Fruit fly (Drosophila melanogaster) whole organism, pupa: ENCODE measurements around the gene CG3505.

ENCODE experiments used
- CG10348 ChIP-seq: fragments of 200-800 bp; sonication (Bioruptor generic); IDR thresholded peaks from 2 replicates; pipeline ENCODE4 v1.3.6; 2022; ENCODE audit warnings: missing biosample characterization, missing genetic modification characterization
- CG12605 ChIP-seq: fragments of 200-800 bp; sonication (Bioruptor generic); IDR thresholded peaks from 2 replicates; pipeline ENCODE4 v1.3.6; 2022; ENCODE audit warnings: missing biosample characterization, missing genetic modification characterization
- CG13204 ChIP-seq: fragments of 200-800 bp; sonication (Bioruptor generic); optimal IDR thresholded peaks from 2 replicates; lab custom pipeline; 2018; ENCODE audit warnings: missing biosample characterization, mild to moderate bottlenecking, missing genetic modification characterization, moderate library complexity
- CG14655 ChIP-seq: fragments of 200-800 bp; sonication (Bioruptor generic); optimal IDR thresholded peaks from 3 replicates; lab custom pipeline; 2017; ENCODE audit warnings: mild to moderate bottlenecking, missing biosample characterization, missing genetic modification reagents, missing genetic modification characterization
- CG15710 ChIP-seq: fragments of 200-800 bp; sonication (Bioruptor generic); optimal IDR thresholded peaks from 2 replicates; lab custom pipeline; 2018; ENCODE audit warnings: missing biosample characterization, mild to moderate bottlenecking, missing genetic modification characterization, moderate library complexity
- CG17806 ChIP-seq: fragments of 200-800 bp; sonication (Bioruptor generic); optimal IDR thresholded peaks from 2 replicates; lab custom pipeline; 2018; ENCODE audit warnings: missing biosample characterization, mild to moderate bottlenecking, missing genetic modification characterization, moderate library complexity
- CG32121 ChIP-seq: fragments of 200-800 bp; sonication (Bioruptor generic); IDR thresholded peaks from 2 replicates; pipeline ENCODE4 v1.3.6; 2022; ENCODE audit warnings: missing biosample characterization, missing genetic modification characterization
- CG34367 ChIP-seq: fragments of 200-800 bp; sonication (Bioruptor generic); optimal IDR thresholded peaks from 2 replicates; lab custom pipeline; 2018; ENCODE audit warnings: missing biosample characterization, mild to moderate bottlenecking, missing genetic modification characterization
- CG4496 ChIP-seq: fragments of 200-800 bp; sonication (Bioruptor generic); IDR thresholded peaks from 3 replicates; pipeline ENCODE4 v1.3.6; 2022; ENCODE audit warnings: missing biosample characterization, missing genetic modification characterization
- CG8159 ChIP-seq: fragments of 200-800 bp; sonication (Bioruptor generic); optimal IDR thresholded peaks from 3 replicates; lab custom pipeline; 2018; ENCODE audit warnings: missing biosample characterization, mild to moderate bottlenecking, missing genetic modification characterization, moderate library complexity
- CG8301 ChIP-seq: fragments of 200-800 bp; sonication (Bioruptor generic); optimal IDR thresholded peaks from 2 replicates; lab custom pipeline; 2018; ENCODE audit warnings: missing biosample characterization, mild to moderate bottlenecking, missing genetic modification characterization
- CG9948 ChIP-seq: fragments of 200-800 bp; sonication (Bioruptor generic); optimal IDR thresholded peaks from 2 replicates; lab custom pipeline; 2018; ENCODE audit warnings: missing biosample characterization, mild to moderate bottlenecking, missing genetic modification characterization, moderate library complexity
- D1 ChIP-seq: fragments of 200-800 bp; sonication (Bioruptor generic); optimal IDR thresholded peaks from 2 replicates; lab custom pipeline; 2018; ENCODE audit warnings: missing biosample characterization, mild to moderate bottlenecking, missing genetic modification characterization, moderate library complexity
- EcR ChIP-seq: fragments of 200-800 bp; sonication (Bioruptor generic); optimal IDR thresholded peaks from 3 replicates; lab custom pipeline; 2019; ENCODE audit warnings: missing biosample characterization, missing genetic modification characterization, mild to moderate bottlenecking, moderate library complexity, missing genetic modification reagents
- Ets98B ChIP-seq: fragments of 200-800 bp; sonication (Bioruptor generic); IDR thresholded peaks from 2 replicates; pipeline ENCODE4 v1.3.6; 2022; ENCODE audit warnings: missing biosample characterization, missing genetic modification characterization
- Pif1A ChIP-seq: fragments of 200-800 bp; sonication (Bioruptor generic); optimal IDR thresholded peaks from 3 replicates; lab custom pipeline; 2016; ENCODE audit warnings: missing biosample characterization, missing genetic modification characterization
- Pif1B ChIP-seq: fragments of 200-800 bp; sonication (Bioruptor generic); optimal IDR thresholded peaks from 3 replicates; lab custom pipeline; 2016; ENCODE audit warnings: missing biosample characterization, missing genetic modification characterization
- Snoo ChIP-seq: fragments of 200-800 bp; sonication (Bioruptor generic); optimal IDR thresholded peaks from 3 replicates; lab custom pipeline; 2017; ENCODE audit warnings: missing biosample characterization, mild to moderate bottlenecking, missing genetic modification characterization, inconsistent platforms
- fd96Ca ChIP-seq: fragments of 200-800 bp; sonication (Bioruptor generic); IDR thresholded peaks from 3 replicates; pipeline ENCODE4 v1.3.6; 2022; ENCODE audit warnings: missing biosample characterization, missing genetic modification characterization
- gl ChIP-seq: fragments of 200-800 bp; sonication (Bioruptor generic); optimal IDR thresholded peaks from 2 replicates; lab custom pipeline; 2018; ENCODE audit warnings: missing biosample characterization, mild to moderate bottlenecking, missing genetic modification characterization
- rn ChIP-seq: fragments of 200-800 bp; sonication (Bioruptor generic); IDR thresholded peaks from 2 replicates; pipeline ENCODE4 v1.3.6; 2022; ENCODE audit warnings: missing biosample characterization, missing genetic modification characterization

Gene CG3505

DNA sequence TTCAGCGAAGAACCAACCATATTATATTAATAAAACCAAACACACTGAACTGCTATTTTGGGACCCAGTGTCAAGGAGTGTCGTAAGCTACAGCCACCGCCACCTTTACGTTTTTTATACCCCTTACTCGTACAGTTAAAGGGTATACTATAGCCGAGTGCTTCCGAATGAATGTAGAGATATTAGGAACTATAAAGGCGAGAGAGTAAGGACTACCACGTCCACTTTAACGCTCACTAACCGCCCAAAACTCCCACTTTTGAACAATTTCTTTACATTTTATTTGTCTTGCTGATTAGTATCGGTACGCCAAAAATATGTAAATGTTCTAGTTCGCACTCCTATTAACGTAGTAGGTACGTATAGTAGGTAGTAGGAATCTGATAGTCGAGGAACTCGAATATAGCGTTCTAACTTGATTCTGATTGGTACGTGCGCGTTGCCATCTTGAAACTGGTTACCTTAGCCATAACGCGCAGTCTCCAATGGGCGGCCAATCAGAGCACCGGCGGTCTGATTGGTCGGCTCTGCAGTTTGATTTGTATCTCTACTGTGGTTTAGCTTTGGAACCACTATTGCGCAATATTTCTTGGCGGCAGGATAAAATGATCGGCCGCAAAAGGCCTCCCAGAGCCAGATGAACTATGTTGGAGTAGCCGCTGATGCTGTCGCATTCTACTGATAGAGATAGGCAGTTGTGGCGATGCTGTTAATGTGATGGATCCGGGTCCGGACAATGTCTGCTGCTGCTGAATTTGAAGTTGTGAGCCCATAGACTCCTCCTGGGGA, 1.1 kb upstream of the CG3505 start:
- TF ChIP-seq CG15710 (tag; lab: Kevin White, UChicago) (peak; percentile 3), CG34367 (tag; lab: Kevin White, UChicago) (peak; percentile 15), CG12605 (no peak), CG9948 (peak; percentile 34), fd96Ca (peak; percentile 39; the same call in 2 of the 3 replicates), CG8301 (tag; lab: Kevin White, UChicago) (peak; percentile 58), CG8159 (tag; lab: Kevin White, UChicago) (no peak), Pif1B (peak; percentile 62), EcR (GFP tag; lab: Kevin White, UChicago) (no peak), gl (tag; lab: Kevin White, UChicago) (no peak), CG17806 (peak; percentile 26), Pif1A (peak; percentile 39)
- TF ChIP-seq, all 21 proteins: peak for 8

DNA sequence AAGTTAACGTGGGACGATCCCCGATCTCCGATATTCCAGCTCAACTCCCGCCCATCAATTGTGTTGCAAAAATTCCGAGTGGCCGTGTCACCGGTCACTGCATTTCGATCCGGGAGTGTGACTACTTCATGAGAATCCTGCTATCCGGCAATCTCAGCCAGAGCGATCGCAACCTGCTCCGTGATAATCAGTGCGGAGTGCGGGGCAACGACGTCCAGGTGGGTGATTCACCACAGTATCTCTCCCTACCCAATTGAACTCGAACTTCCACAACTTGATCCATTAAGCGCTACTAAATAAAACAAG, 311 bp downstream of the CG3505 start:
- TF ChIP-seq CG8301 (tag; lab: Kevin White, UChicago), result no peak
- no peak for TF ChIP-seq fd96Ca
- TF ChIP-seq gl (tag; lab: Kevin White, UChicago), result no peak
- TF ChIP-seq CG32121 (GFP tag; lab: Robert Waterston, UW), result no peak
- no peak for TF ChIP-seq CG12605
- no peak for TF ChIP-seq CG17806
- TF ChIP-seq Ets98B (GFP tag; lab: Robert Waterston, UW), result no peak
- no peak for TF ChIP-seq CG14655 (GFP tag; lab: Kevin White, UChicago)
- no peak for TF ChIP-seq CG4496 (GFP tag; lab: Robert Waterston, UW)
- TF ChIP-seq rn, result no peak
- no peak for TF ChIP-seq EcR (GFP tag; lab: Kevin White, UChicago)
- TF ChIP-seq D1, result no peak
- TF ChIP-seq Pif1A, result no peak
- no peak for TF ChIP-seq CG34367 (tag; lab: Kevin White, UChicago)
- TF ChIP-seq Snoo (tag; lab: Kevin White, UChicago), result no peak
- no peak for TF ChIP-seq CG13204 (GFP tag; lab: Kevin White, UChicago)
- no peak for TF ChIP-seq CG15710 (tag; lab: Kevin White, UChicago)
- TF ChIP-seq CG8159 (tag; lab: Kevin White, UChicago), result no peak
- no peak for TF ChIP-seq CG10348 (GFP tag; lab: Robert Waterston, UW)

DNA sequence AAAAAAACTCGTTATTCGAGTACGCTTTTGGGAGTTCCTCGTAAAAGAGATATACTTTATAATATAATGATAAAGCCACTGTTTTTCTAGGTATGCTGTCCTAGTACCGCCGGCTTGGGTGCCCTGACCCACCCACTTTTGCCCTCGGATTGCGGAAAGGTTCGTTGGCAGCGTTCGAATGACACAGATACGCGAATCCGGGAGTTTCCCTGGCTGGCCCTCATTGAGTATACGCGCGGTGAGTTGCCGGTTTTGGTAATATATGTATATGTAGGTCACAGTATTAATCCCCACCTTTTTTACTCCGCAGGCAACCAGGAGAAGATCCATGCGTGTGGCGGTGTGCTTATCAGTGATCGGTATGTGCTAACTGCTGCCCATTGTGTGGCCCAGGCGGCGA, 923 bp downstream of the CG3505 start:
- TF ChIP-seq Snoo (tag; lab: Kevin White, UChicago), result no peak
- no peak for TF ChIP-seq Ets98B (GFP tag; lab: Robert Waterston, UW)

DNA sequence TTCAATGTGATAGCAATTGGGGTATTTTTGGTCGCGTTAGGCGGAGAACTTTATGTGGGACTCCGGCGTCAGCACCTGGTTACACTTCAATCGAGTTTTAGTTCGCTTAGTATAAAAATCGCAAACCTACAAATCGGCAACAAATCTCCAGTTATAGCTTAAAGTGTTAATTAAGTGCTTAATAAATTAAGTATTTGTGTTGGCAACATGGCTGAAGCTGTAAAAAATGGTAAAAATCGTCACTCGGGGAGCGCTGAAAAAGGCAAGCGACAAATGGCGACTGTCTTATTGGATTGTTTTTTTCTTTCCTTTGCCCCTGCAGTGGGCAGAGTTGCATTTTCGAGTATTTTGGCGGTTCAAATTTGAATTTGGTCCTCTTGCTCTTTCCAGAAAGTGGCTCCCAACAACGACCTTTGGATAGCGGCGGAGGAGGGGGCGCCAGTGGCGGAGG, 2.1 kb downstream of the CG3505 start, which contains the start of gene Hexim:
Gene Hexim, plus strand, starts transcription at position 85 of the 451 bp plus-strand sequence.
- TF ChIP-seq EcR (GFP tag; lab: Kevin White, UChicago) (peak; percentile 40), Snoo (tag; lab: Kevin White, UChicago) (peak; percentile 26), CG4496 (GFP tag; lab: Robert Waterston, UW) (peak; percentile 52; the same call in 2 of the 3 replicates), CG15710 (tag; lab: Kevin White, UChicago) (peak; percentile 29), CG8301 (tag; lab: Kevin White, UChicago) (no peak), CG32121 (GFP tag; lab: Robert Waterston, UW) (no peak), rn (no peak), fd96Ca (no peak), CG17806 (peak; percentile 20), Ets98B (GFP tag; lab: Robert Waterston, UW) (peak; percentile 52), gl (tag; lab: Kevin White, UChicago) (peak; percentile 31), Pif1B (no peak)

DNA sequence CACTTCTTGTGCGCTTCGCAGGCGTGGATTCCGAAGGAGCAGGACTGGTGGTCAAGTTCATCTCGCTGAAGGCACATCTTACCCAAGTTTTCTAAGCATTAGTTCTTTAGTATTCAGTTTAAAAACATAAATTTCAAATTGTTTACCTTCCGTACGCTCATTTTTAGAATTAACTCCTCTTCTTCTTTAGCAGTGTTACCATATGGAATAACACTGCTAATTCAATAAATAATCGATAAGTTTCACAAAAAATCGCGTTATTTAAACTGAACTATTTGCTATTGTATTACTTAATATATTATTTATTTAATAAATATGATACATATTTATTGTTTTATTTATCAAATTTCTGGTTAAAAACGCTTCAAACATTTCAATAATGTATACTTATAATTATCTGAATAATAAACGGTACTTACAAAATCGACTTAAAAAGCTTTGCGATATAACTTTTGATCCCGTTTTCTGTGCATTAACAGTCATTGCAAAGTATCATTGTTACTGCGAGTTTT, 5.8 kb downstream of the CG3505 start, which contains the start of the genes Rad17 and BigH1:
Gene Rad17, minus strand, starts transcription at position 209 of the 512 bp plus-strand sequence.
Gene BigH1, plus strand, starts transcription at position 462 of the 512 bp plus-strand sequence.
- TF ChIP-seq CG12605, result no peak
- no peak for TF ChIP-seq D1
- TF ChIP-seq CG9948, result no peak
- no peak for TF ChIP-seq Pif1A
- no peak for TF ChIP-seq CG8301 (tag; lab: Kevin White, UChicago)
- TF ChIP-seq, all 21 proteins: peak for 0

DNA sequence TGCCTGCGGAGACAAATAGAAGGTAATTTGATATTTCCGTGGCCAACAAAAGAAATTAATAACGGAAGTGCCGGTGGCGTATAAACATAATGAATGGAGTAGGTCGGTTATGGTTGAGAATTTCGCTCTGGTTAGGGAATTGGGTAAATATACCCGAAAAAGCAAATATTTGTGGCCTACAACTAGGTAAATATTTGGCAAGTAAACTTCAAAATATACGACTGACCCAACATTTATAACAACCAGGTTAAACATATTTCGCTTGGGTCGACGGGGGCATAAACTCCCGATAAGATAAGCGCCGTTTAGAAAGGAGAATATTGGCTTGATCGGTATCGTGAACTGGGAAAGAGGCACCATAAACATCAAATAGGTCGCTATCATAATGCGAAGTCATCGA, 13.6 kb downstream of the CG3505 start:
- TF ChIP-seq Pif1A (no peak), rn (no peak), CG17806 (no peak), gl (tag; lab: Kevin White, UChicago) (no peak), CG12605 (no peak), CG8159 (tag; lab: Kevin White, UChicago) (no peak), Ets98B (GFP tag; lab: Robert Waterston, UW) (no peak), CG4496 (GFP tag; lab: Robert Waterston, UW) (no peak), CG8301 (tag; lab: Kevin White, UChicago) (no peak), CG32121 (GFP tag; lab: Robert Waterston, UW) (no peak), CG14655 (GFP tag; lab: Kevin White, UChicago) (no peak), CG9948 (no peak), CG34367 (tag; lab: Kevin White, UChicago) (no peak), CG13204 (GFP tag; lab: Kevin White, UChicago) (no peak), fd96Ca (no peak), CG15710 (tag; lab: Kevin White, UChicago) (no peak), EcR (GFP tag; lab: Kevin White, UChicago) (no peak)
